Worm (Caenorhabditis elegans): ENCODE measurements around the gene T28C6.11.

DNA sequence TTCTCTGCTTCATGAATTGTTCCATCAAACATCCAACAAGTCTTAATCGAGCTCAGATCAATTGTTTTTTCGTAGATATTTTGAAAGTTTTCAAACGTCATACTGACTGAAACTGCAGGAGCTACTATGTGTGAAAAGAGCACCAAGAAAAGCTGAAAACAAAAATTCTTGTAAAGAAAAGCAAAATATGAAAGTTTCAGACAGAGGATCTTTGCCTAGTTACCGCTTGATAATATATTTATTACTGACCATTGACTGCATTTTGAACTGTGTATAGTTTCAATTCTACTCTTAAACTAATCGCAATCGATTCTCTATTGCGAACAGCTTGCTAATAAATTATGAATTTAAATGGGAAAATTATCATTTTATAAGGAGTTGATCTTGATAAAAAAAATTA is 41.8 kb downstream of the T28C6.11 start, which contains the start of gene clec-182:
- TF ChIP-seq sox-4 (tag; optimal IDR thresholded peaks at IDR 0.05) = no peak
- TF ChIP-seq ama-1 (optimal IDR thresholded peaks at IDR 0.05) = no peak
- no peak for TF ChIP-seq fkh-10 (GFP tag; optimal IDR thresholded peaks at IDR 0.05)
- no peak for TF ChIP-seq pros-1 (tag; optimal IDR thresholded peaks at IDR 0.05)
- TF ChIP-seq Y22D7AL.16 (tag; optimal IDR thresholded peaks at IDR 0.05) = no peak

All from whole organism, late embryonic.